Worm (Caenorhabditis elegans) whole organism, mixed stage, embryonic: Measurements from ENCODE around the gene Y58A7A.3.

Source experiments
- ceh-43 ChIP-seq: fragments of 200-800 bp; sonication (Bioruptor generic); optimal IDR thresholded peaks from 2 replicates; lab custom pipeline; 2018; ENCODE audit warnings: mild to moderate bottlenecking, missing genetic modification characterization, moderate library complexity, missing compliant biosample characterization
- ces-1 ChIP-seq: fragments of 150-350 bp; optimal IDR thresholded peaks from 2 replicates; lab custom pipeline; 2014; ENCODE audit warnings: missing biosample characterization, missing genetic modification reagents, missing genetic modification characterization
- drap-1 ChIP-seq: fragments of 200-800 bp; sonication (Bioruptor generic); optimal IDR thresholded peaks from 3 replicates; lab custom pipeline; 2018; ENCODE audit warnings: mild to moderate bottlenecking, missing genetic modification characterization, missing compliant biosample characterization
- elt-3 ChIP-seq: fragments of 150-350 bp; optimal IDR thresholded peaks from 2 replicates; lab custom pipeline; 2014; ENCODE audit warnings: missing biosample characterization, missing genetic modification characterization
- lsy-2 ChIP-seq: fragments of 150-350 bp; optimal IDR thresholded peaks from 2 replicates; lab custom pipeline; 2014; ENCODE audit warnings: missing biosample characterization, missing genetic modification characterization
- mab-5 ChIP-seq: fragments of 150-350 bp; optimal IDR thresholded peaks from 2 replicates; lab custom pipeline; 2014; ENCODE audit warnings: missing biosample characterization, missing genetic modification characterization
- nhr-12 ChIP-seq: fragments of 150-350 bp; optimal IDR thresholded peaks from 2 replicates; lab custom pipeline; 2014; ENCODE audit warnings: missing biosample characterization, missing genetic modification characterization
- unc-62 ChIP-seq: fragments of 150-350 bp; optimal IDR thresholded peaks from 2 replicates; lab custom pipeline; 2014; ENCODE audit warnings: missing biosample characterization, missing genetic modification reagents, missing genetic modification characterization

- TF ChIP-seq lsy-2 (tag; lab: Kevin White, UChicago) (no peak), unc-62 (GFP tag; lab: Kevin White, UChicago) (no peak), nhr-12 (no peak), drap-1 (GFP tag; lab: Kevin White, UChicago) (no peak), mab-5 (no peak), ceh-43 (GFP tag; lab: Kevin White, UChicago) (no peak), elt-3 (tag; lab: Kevin White, UChicago) (no peak), ces-1 (GFP tag; lab: Kevin White, UChicago) (no peak)
Observed at ce11 chrV:5052233-5052632, 28.5 kb downstream of the Y58A7A.3 start, which contains the start of gene K11D12.12.
